Worm (Caenorhabditis elegans) whole organism, L3 larva: ENCODE measurements around the gene daf-42.

Experiments used
- R02D3.7 ChIP-seq: fragments of 150-350 bp; optimal IDR thresholded peaks from 2 replicates; lab custom pipeline; 2014; ENCODE audit warnings: missing biosample characterization, missing genetic modification characterization
- ZK546.5 ChIP-seq: sonication (generic microtip); optimal IDR thresholded peaks from 2 replicates; lab custom pipeline; 2017; ENCODE audit warnings: missing biosample characterization, missing genetic modification characterization
- aly-2 ChIP-seq: fragments of 150-350 bp; optimal IDR thresholded peaks from 2 replicates; lab custom pipeline; 2014; ENCODE audit warnings: missing biosample characterization, missing genetic modification characterization
- ama-1 ChIP-seq: fragments of 150-350 bp; optimal IDR thresholded peaks from 2 replicates; lab custom pipeline; 2018
- ceh-16 ChIP-seq: sonication (generic microtip); optimal IDR thresholded peaks from 2 replicates; lab custom pipeline; 2017; ENCODE audit warnings: missing biosample characterization, missing genetic modification characterization
- ceh-28 ChIP-seq: fragments of 150-350 bp; optimal IDR thresholded peaks from 2 replicates; lab custom pipeline; 2014; ENCODE audit warnings: missing biosample characterization, missing genetic modification reagents, missing genetic modification characterization
- ceh-9 ChIP-seq: sonication (generic microtip); optimal IDR thresholded peaks from 2 replicates; lab custom pipeline; 2018; ENCODE audit warnings: missing biosample characterization, missing genetic modification characterization
- daf-12 ChIP-seq: fragments of 150-350 bp; optimal IDR thresholded peaks from 2 replicates; lab custom pipeline; 2014; ENCODE audit warnings: missing biosample characterization, missing genetic modification reagents, missing genetic modification characterization
- egl-27 ChIP-seq: sonication (generic microtip); optimal IDR thresholded peaks from 4 replicates; lab custom pipeline; 2017; ENCODE audit warnings: missing biosample characterization, missing genetic modification reagents, missing genetic modification characterization
- egl-5 ChIP-seq: fragments of 150-350 bp; optimal IDR thresholded peaks from 2 replicates; lab custom pipeline; 2017; ENCODE audit warnings: missing biosample characterization, missing genetic modification reagents, missing genetic modification characterization, inconsistent platforms
- elt-1 ChIP-seq: fragments of 150-350 bp; optimal IDR thresholded peaks from 2 replicates; lab custom pipeline; 2014; ENCODE audit warnings: missing biosample characterization, missing genetic modification characterization
- elt-2 ChIP-seq: sonication (generic microtip); optimal IDR thresholded peaks from 2 replicates; lab custom pipeline; 2016; ENCODE audit warnings: missing genetic modification reagents, mild to moderate bottlenecking, missing genetic modification characterization, missing compliant biosample characterization
- fkh-10 ChIP-seq: sonication (generic microtip); optimal IDR thresholded peaks from 2 replicates; lab custom pipeline; 2017; ENCODE audit warnings: missing biosample characterization, missing genetic modification reagents, missing genetic modification characterization
- fos-1 ChIP-seq: fragments of 150-350 bp; optimal IDR thresholded peaks from 2 replicates; lab custom pipeline; 2014; ENCODE audit warnings: missing biosample characterization, missing genetic modification characterization
- hmg-11 ChIP-seq: sonication (generic microtip); optimal IDR thresholded peaks from 2 replicates; lab custom pipeline; 2016; ENCODE audit warnings: missing genetic modification characterization, missing compliant biosample characterization
- lin-15B ChIP-seq: fragments of 150-350 bp; optimal IDR thresholded peaks from 2 replicates; lab custom pipeline; 2014; ENCODE audit warnings: missing biosample characterization, missing genetic modification characterization
- lin-39 ChIP-seq: fragments of 150-350 bp; optimal IDR thresholded peaks from 2 replicates; lab custom pipeline; 2018; ENCODE audit warnings: missing biosample characterization, missing genetic modification reagents, missing genetic modification characterization
- lsy-12 ChIP-seq: sonication (generic microtip); optimal IDR thresholded peaks from 2 replicates; lab custom pipeline; 2016; ENCODE audit warnings: mild to moderate bottlenecking, missing genetic modification characterization, missing compliant biosample characterization
- mdl-1 ChIP-seq: fragments of 150-350 bp; optimal IDR thresholded peaks from 2 replicates; lab custom pipeline; 2014; ENCODE audit warnings: missing biosample characterization, missing genetic modification characterization
- nhr-11 ChIP-seq: fragments of 150-350 bp; optimal IDR thresholded peaks from 2 replicates; lab custom pipeline; 2014; ENCODE audit warnings: missing biosample characterization, missing genetic modification characterization
- nhr-23 ChIP-seq: fragments of 150-350 bp; optimal IDR thresholded peaks from 2 replicates; lab custom pipeline; 2014; ENCODE audit warnings: missing biosample characterization, missing genetic modification reagents, missing genetic modification characterization
- nhr-25 ChIP-seq: sonication (generic microtip); optimal IDR thresholded peaks from 2 replicates; lab custom pipeline; 2017; ENCODE audit warnings: missing biosample characterization, missing genetic modification characterization
- nhr-28 ChIP-seq: fragments of 150-350 bp; optimal IDR thresholded peaks from 2 replicates; lab custom pipeline; 2014; ENCODE audit warnings: missing biosample characterization, missing genetic modification characterization
- nhr-43 ChIP-seq: sonication (generic microtip); optimal IDR thresholded peaks from 2 replicates; lab custom pipeline; 2016; ENCODE audit warnings: mild to moderate bottlenecking, missing genetic modification characterization, missing compliant biosample characterization; ENCODE audit not compliant: poor library complexity, severe bottlenecking
- nhr-67 ChIP-seq: fragments of 150-350 bp; optimal IDR thresholded peaks from 2 replicates; lab custom pipeline; 2014; ENCODE audit warnings: missing biosample characterization, missing genetic modification characterization
- nhr-76 ChIP-seq: fragments of 150-350 bp; sonication (generic microtip); optimal IDR thresholded peaks from 5 replicates; lab custom pipeline; 2014; ENCODE audit warnings: missing biosample characterization, missing genetic modification characterization
- pqm-1 ChIP-seq: fragments of 150-350 bp; optimal IDR thresholded peaks from 2 replicates; lab custom pipeline; 2017; ENCODE audit warnings: missing biosample characterization, missing genetic modification characterization, inconsistent platforms
- sea-2 ChIP-seq: fragments of 150-350 bp; sonication (generic microtip); optimal IDR thresholded peaks from 4 replicates; lab custom pipeline; 2014; ENCODE audit warnings: missing biosample characterization, missing genetic modification reagents, missing genetic modification characterization
- skn-1 ChIP-seq: fragments of 150-350 bp; optimal IDR thresholded peaks from 2 replicates; lab custom pipeline; 2014; ENCODE audit warnings: missing biosample characterization, missing genetic modification characterization
- snpc-4 ChIP-seq: fragments of 150-350 bp; optimal IDR thresholded peaks from 2 replicates; lab custom pipeline; 2014; ENCODE audit warnings: missing biosample characterization, missing genetic modification characterization
- tbx-2 ChIP-seq: sonication (generic microtip); optimal IDR thresholded peaks from 2 replicates; lab custom pipeline; 2016; ENCODE audit warnings: mild to moderate bottlenecking, missing genetic modification characterization, missing compliant biosample characterization
- unc-39 ChIP-seq: sonication (generic microtip); optimal IDR thresholded peaks from 4 replicates; lab custom pipeline; 2017; ENCODE audit warnings: missing biosample characterization, missing genetic modification characterization
- unc-62 ChIP-seq: fragments of 150-350 bp; sonication (generic microtip); optimal IDR thresholded peaks from 4 replicates; lab custom pipeline; 2014; ENCODE audit warnings: missing biosample characterization, missing genetic modification reagents, missing genetic modification characterization
- zag-1 ChIP-seq: fragments of 150-350 bp; optimal IDR thresholded peaks from 2 replicates; lab custom pipeline; 2014; ENCODE audit warnings: missing biosample characterization, missing genetic modification characterization
- ztf-11 ChIP-seq: fragments of 150-350 bp; optimal IDR thresholded peaks from 2 replicates; lab custom pipeline; 2014; ENCODE audit warnings: missing biosample characterization, missing genetic modification characterization
- ztf-4 ChIP-seq: fragments of 150-350 bp; optimal IDR thresholded peaks from 2 replicates; lab custom pipeline; 2014; ENCODE audit warnings: missing biosample characterization, missing genetic modification characterization

The daf-42 gene

DNA sequence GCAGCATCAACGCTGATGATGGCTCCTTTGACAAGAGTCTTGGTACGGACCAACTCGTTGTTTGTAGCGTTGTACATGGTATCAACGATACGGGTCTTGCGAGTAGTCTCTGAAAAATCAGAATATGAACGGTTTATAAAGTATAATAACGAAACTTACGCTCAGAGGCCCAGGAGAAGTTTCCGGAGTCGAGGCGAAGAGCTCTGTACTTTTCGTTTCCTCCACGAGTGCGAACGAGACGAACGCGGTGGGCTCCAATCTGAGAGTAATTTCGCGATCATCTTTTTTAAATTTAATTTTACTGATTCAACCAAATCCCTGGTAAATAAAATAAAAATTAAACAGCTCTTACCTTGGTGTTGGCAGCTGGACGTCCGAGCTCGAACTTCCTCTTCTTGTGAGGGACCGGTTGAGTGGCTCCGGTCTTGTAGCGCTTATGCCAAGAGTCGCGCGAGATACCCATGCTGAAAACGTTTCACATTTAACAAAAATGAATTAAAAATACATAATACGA, 33.2 kb downstream of the daf-42 start, which contains the start of gene rps-8:
Gene rps-8 (minus strand): TSS at position 464 of the 514 bp plus-strand sequence.
- no peak for TF ChIP-seq snpc-4
- no peak for TF ChIP-seq egl-5 (tag; lab: Kevin White, UChicago)
- no peak for TF ChIP-seq ztf-11 (tag; lab: Kevin White, UChicago)
- no peak for TF ChIP-seq nhr-11 (tag; lab: Kevin White, UChicago)
- TF ChIP-seq zag-1: no peak
- TF ChIP-seq pqm-1 (tag; lab: Kevin White, UChicago): no peak
- TF ChIP-seq lin-15B: no peak
- no peak for TF ChIP-seq fkh-10 (GFP tag; lab: Kevin White, UChicago)
- no peak for TF ChIP-seq elt-2 (tag; lab: Kevin White, UChicago)
- no peak for TF ChIP-seq mdl-1 (tag; lab: Kevin White, UChicago)
- TF ChIP-seq tbx-2: no peak
- no peak for TF ChIP-seq lsy-12 (tag; lab: Kevin White, UChicago)
- no peak for TF ChIP-seq ZK546.5 (tag; lab: Kevin White, UChicago)

DNA sequence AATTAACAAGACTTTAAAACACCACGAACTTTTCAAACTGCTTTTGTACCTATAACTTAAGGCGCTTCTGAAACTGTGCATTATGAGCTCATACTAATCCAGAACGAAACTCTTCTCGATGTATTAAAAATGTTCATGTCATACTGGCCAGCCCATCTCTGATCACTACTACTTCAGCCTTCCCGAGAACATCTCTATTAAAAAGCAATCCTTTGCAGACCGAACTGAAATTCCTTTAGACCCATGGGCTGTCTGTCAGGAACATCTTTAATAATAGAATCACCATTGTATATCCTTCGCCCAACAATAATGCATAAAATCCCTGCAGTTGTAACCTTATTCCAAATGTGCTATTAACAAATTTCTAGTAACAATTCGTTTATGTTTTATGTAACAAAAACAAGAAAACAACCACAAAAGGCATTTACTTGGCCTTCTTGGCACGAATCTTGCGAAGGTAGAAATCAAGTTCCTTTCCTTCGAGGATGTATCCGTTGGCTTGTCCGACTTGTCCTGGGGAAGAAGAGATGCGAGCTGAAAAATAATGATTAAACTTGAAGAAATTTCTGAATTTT, 33.9 kb downstream of the daf-42 start:
- TF ChIP-seq hmg-11 (tag; lab: Kevin White, UChicago): no peak
- TF ChIP-seq R02D3.7 (tag; lab: Kevin White, UChicago): no peak
- no peak for TF ChIP-seq nhr-76
- no peak for TF ChIP-seq nhr-25 (tag; lab: Kevin White, UChicago)
- no peak for TF ChIP-seq nhr-23 (tag; lab: Kevin White, UChicago)
- no peak for TF ChIP-seq unc-62 (GFP tag; lab: Kevin White, UChicago)
- TF ChIP-seq nhr-67: no peak
- no peak for TF ChIP-seq ama-1 (lab: Kevin White, UChicago)
- TF ChIP-seq nhr-28: no peak
- TF ChIP-seq lsy-12 (tag; lab: Kevin White, UChicago): no peak
- no peak for TF ChIP-seq elt-1
- TF ChIP-seq unc-39 (tag; lab: Kevin White, UChicago): no peak
- no peak for TF ChIP-seq fkh-10 (GFP tag; lab: Kevin White, UChicago)
- TF ChIP-seq aly-2: no peak
- TF ChIP-seq zag-1: no peak
- TF ChIP-seq fos-1 (tag; lab: Kevin White, UChicago): no peak

DNA sequence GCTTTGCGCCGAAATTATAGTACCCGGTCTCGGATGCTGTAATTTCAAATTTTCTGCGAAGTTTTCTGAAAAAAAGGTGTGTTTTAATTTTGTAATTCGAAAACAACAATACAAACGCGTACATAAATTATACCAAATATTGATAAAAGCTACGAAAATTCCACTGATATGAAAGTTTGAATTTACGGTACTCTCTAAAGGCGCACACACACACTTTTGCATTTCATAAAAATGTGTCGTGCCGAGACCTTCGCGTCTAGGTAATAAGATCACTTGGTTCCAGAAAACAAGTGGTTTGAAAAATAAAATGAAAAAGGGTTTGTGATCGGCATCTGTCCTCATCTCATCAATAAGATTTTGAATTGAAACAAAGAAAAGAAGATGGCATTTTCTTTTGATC, 35.8 kb downstream of the daf-42 start:
- no peak for TF ChIP-seq ceh-9 (tag; lab: Kevin White, UChicago)
- TF ChIP-seq ztf-4 (tag; lab: Kevin White, UChicago): no peak
- no peak for TF ChIP-seq lin-39 (tag; lab: Kevin White, UChicago)
- TF ChIP-seq ama-1 (lab: Kevin White, UChicago): peak; percentile 17
- no peak for TF ChIP-seq unc-39 (tag; lab: Kevin White, UChicago)

DNA sequence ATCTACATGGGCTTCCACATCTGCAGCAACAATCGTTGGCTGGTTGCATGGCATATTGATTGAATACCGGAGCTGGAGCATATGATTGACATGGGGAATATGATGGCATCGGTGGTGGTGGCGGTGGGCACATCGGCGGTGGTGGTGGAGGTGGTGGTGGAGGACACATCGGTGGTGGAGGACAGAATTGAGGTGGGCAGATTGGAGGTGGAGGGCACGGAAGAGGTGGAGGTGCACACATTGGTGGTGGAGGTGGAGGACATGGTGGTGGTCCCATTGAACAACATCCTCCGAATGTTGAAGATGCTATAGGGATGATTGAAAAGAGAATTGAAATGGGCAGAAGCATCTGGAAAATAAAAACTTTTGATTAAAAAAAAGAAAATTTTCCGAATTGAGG, 36.2 kb downstream of the daf-42 start, which contains the start of gene grl-4:
Gene grl-4 (minus strand): TSS at position 351 of the 400 bp plus-strand sequence.
- no peak for TF ChIP-seq egl-5 (tag; lab: Kevin White, UChicago)
- TF ChIP-seq lin-39 (tag; lab: Kevin White, UChicago): no peak
- no peak for TF ChIP-seq ceh-28 (tag; lab: Kevin White, UChicago)
- no peak for TF ChIP-seq sea-2 (GFP tag; lab: Kevin White, UChicago)
- no peak for TF ChIP-seq mdl-1 (tag; lab: Kevin White, UChicago)
- TF ChIP-seq ceh-9 (tag; lab: Kevin White, UChicago): no peak
- TF ChIP-seq nhr-43: no peak
- no peak for TF ChIP-seq elt-1
- no peak for TF ChIP-seq ama-1 (lab: Kevin White, UChicago)
- no peak for TF ChIP-seq lsy-12 (tag; lab: Kevin White, UChicago)
- TF ChIP-seq nhr-67: no peak
- TF ChIP-seq unc-62 (GFP tag; lab: Kevin White, UChicago): no peak
- no peak for TF ChIP-seq aly-2
- no peak for TF ChIP-seq egl-27 (tag; lab: Kevin White, UChicago)
- no peak for TF ChIP-seq skn-1 (tag; lab: Kevin White, UChicago)
- TF ChIP-seq daf-12 (tag; lab: Kevin White, UChicago): no peak
- TF ChIP-seq ceh-16 (tag; lab: Kevin White, UChicago): no peak
- TF ChIP-seq nhr-23 (tag; lab: Kevin White, UChicago): no peak
- TF ChIP-seq elt-2 (tag; lab: Kevin White, UChicago): no peak
